Worm (Caenorhabditis elegans) whole organism, L1 larva: ENCODE results near the gene K07H8.9.

ENCODE experiments used
- ama-1 ChIP-seq: fragments of 150-350 bp; optimal IDR thresholded peaks from 2 replicates; lab custom pipeline; 2014
- fkh-10 ChIP-seq: sonication (generic microtip); optimal IDR thresholded peaks from 2 replicates; lab custom pipeline; 2017; ENCODE audit warnings: missing biosample characterization, missing genetic modification reagents, missing genetic modification characterization
- lin-13 ChIP-seq: fragments of 150-350 bp; optimal IDR thresholded peaks from 2 replicates; lab custom pipeline; 2014; ENCODE audit warnings: missing biosample characterization, missing genetic modification reagents, missing genetic modification characterization
- lin-14 ChIP-seq: fragments of 200-800 bp; sonication (Bioruptor generic); optimal IDR thresholded peaks from 2 replicates; lab custom pipeline; 2018; ENCODE audit warnings: mild to moderate bottlenecking, missing genetic modification characterization, moderate library complexity, missing compliant biosample characterization
- lin-15B ChIP-seq: fragments of 150-350 bp; sonication (generic microtip); optimal IDR thresholded peaks from 3 replicates; lab custom pipeline; 2014; ENCODE audit warnings: missing biosample characterization, missing genetic modification characterization
- nhr-237 ChIP-seq: fragments of 150-350 bp; optimal IDR thresholded peaks from 2 replicates; lab custom pipeline; 2014; ENCODE audit warnings: missing biosample characterization, missing genetic modification characterization
- nhr-76 ChIP-seq: sonication (generic microtip); optimal IDR thresholded peaks from 2 replicates; lab custom pipeline; 2017; ENCODE audit warnings: missing biosample characterization, missing genetic modification characterization
- sptf-1 ChIP-seq: fragments of 150-350 bp; optimal IDR thresholded peaks from 2 replicates; lab custom pipeline; 2014; ENCODE audit warnings: missing biosample characterization, missing genetic modification characterization
- vab-15 ChIP-seq: sonication (generic microtip); optimal IDR thresholded peaks from 2 replicates; lab custom pipeline; 2017; ENCODE audit warnings: missing genotype, mild to moderate bottlenecking, missing genetic modification characterization, missing compliant biosample characterization
- ztf-11 ChIP-seq, 2 experiments: sonication (generic microtip); optimal IDR thresholded peaks; 2 replicates each; lab custom pipeline; 2016 to 2017; ENCODE audit warnings: missing genetic modification characterization in 2 of 2, missing biosample characterization in 1 of 2, missing compliant biosample characterization in 1 of 2
- ztf-4 ChIP-seq: fragments of 150-350 bp; optimal IDR thresholded peaks from 2 replicates; lab custom pipeline; 2014; ENCODE audit warnings: missing biosample characterization, missing genetic modification characterization

DNA sequence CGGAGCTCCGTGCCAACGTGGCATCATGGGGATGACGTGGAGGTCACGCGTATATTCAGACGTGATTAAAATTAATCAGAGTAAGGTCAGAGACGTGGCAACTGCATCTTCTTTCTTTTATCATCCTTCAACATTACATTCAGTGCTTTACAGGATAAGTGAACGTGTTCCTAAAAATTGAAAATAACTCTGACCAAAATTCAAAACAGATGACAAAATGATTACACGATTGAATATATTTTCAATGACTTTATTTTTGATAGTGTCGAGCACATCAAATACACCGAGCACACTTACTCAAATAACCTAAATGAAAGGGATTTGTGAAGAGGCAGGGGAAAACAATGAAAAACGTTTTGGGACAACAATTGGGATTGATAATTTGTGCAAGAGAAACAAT, at the start of gene K07H8.9:
- TF ChIP-seq sptf-1 (tag; lab: Kevin White, UChicago) (no peak), ztf-11 (tag; optimal IDR thresholded peaks at IDR 0.05; lab: Kevin White, UChicago) (no peak), nhr-76 (tag; lab: Kevin White, UChicago) (no peak), lin-13 (no peak), nhr-237 (tag; lab: Kevin White, UChicago) (no peak), vab-15 (tag; lab: Kevin White, UChicago) (no peak), ztf-4 (no peak), lin-14 (GFP tag; lab: Kevin White, UChicago) (no peak), fkh-10 (GFP tag; lab: Kevin White, UChicago) (no peak), ama-1 (no peak), lin-15B (tag; lab: Kevin White, UChicago) (no peak)
